Fruit fly (Drosophila melanogaster): ENCODE data around the gene CG3655.

Gene CG3655

DNA sequence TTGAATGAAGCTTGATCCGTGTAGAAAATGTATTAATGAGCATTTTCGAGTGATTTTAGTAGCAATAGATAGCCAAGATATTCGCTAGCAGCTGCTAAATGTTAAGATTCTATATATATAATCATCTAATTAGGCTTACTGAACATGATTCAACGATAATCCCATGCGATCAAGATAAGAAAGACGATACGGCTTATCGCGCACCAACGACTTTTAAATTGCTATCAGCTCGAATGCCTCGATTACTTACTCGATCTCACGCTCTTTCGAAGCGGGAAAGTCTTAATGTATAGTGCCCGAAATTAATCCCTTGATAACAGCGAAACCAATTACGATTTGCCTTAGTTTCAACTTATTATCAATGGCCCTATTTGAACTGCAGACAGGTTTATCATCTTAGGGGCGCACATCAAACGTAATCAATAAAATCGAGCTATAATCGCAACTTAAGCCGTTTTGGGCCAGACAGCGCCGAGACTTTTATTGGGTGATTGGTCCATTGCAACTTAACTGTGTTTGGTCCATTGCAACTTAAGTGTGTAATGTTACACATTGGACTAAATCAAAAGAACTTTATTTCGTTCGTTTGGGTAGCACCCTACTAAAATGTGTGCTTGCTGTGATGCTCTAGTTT lies 84.0 kb downstream of the CG3655 start:
- TF ChIP-seq Pif1B (GFP tag; optimal IDR thresholded peaks at IDR 0.05), result no peak
- no peak for TF ChIP-seq CG14655 (GFP tag; optimal IDR thresholded peaks at IDR 0.05)
- no peak for TF ChIP-seq CG8301 (tag; optimal IDR thresholded peaks at IDR 0.05)
- no peak for TF ChIP-seq rn (GFP tag; IDR thresholded peaks at IDR 0.05)
- no peak for TF ChIP-seq EcR (GFP tag; optimal IDR thresholded peaks at IDR 0.05)
- TF ChIP-seq Ets98B (GFP tag; IDR thresholded peaks at IDR 0.05), result no peak
- no peak for TF ChIP-seq CG12605 (GFP tag; IDR thresholded peaks at IDR 0.05)
- TF ChIP-seq CG34367 (tag; optimal IDR thresholded peaks at IDR 0.05), result no peak
- TF ChIP-seq CG15710 (tag; optimal IDR thresholded peaks at IDR 0.05), result no peak
- TF ChIP-seq CG17806 (tag; optimal IDR thresholded peaks at IDR 0.05), result no peak
- TF ChIP-seq CG4496 (GFP tag; IDR thresholded peaks at IDR 0.05), result no peak
- TF ChIP-seq CG13204 (GFP tag; optimal IDR thresholded peaks at IDR 0.05), result no peak
- TF ChIP-seq gl (tag; optimal IDR thresholded peaks at IDR 0.05), result no peak
- no peak for TF ChIP-seq Pif1A (GFP tag; optimal IDR thresholded peaks at IDR 0.05)
- TF ChIP-seq CG32121 (GFP tag; IDR thresholded peaks at IDR 0.05), result no peak
- TF ChIP-seq Snoo (tag; optimal IDR thresholded peaks at IDR 0.05), result no peak
- TF ChIP-seq CG9948 (tag; optimal IDR thresholded peaks at IDR 0.05), result no peak
- no peak for TF ChIP-seq D1 (tag; optimal IDR thresholded peaks at IDR 0.05)
- TF ChIP-seq CG10348 (GFP tag; IDR thresholded peaks at IDR 0.05), result no peak
- TF ChIP-seq CG8159 (tag; optimal IDR thresholded peaks at IDR 0.05), result no peak

DNA sequence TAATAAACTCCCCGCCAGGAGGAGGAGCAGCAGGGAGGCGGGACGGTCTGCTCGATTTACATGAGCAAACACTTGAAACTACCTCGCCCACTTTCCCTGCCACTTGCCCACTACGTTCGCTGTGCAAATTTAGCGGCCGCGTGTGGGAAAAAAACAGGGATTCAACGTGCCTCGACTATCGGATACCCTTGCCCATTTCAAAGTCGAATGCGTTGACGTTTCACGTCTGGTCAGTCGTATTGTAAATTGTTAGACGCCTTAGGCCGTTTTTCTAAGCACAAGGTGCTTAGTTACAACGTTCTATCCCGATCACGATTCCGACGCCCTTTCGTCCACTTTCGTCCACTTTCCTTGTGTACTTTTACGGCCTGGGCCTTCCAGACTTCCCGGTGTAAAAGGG lies 87.0 kb downstream of the CG3655 start:
- TF ChIP-seq CG17806 (tag; optimal IDR thresholded peaks at IDR 0.05) (no peak), CG13204 (GFP tag; optimal IDR thresholded peaks at IDR 0.05) (no peak), rn (GFP tag; IDR thresholded peaks at IDR 0.05) (no peak), CG34367 (tag; optimal IDR thresholded peaks at IDR 0.05) (no peak), CG14655 (GFP tag; optimal IDR thresholded peaks at IDR 0.05) (no peak), fd96Ca (GFP tag; IDR thresholded peaks at IDR 0.05) (no peak), CG8159 (tag; optimal IDR thresholded peaks at IDR 0.05) (no peak), Pif1B (GFP tag; optimal IDR thresholded peaks at IDR 0.05) (no peak), Pif1A (GFP tag; optimal IDR thresholded peaks at IDR 0.05) (no peak), D1 (tag; optimal IDR thresholded peaks at IDR 0.05) (no peak)

DNA sequence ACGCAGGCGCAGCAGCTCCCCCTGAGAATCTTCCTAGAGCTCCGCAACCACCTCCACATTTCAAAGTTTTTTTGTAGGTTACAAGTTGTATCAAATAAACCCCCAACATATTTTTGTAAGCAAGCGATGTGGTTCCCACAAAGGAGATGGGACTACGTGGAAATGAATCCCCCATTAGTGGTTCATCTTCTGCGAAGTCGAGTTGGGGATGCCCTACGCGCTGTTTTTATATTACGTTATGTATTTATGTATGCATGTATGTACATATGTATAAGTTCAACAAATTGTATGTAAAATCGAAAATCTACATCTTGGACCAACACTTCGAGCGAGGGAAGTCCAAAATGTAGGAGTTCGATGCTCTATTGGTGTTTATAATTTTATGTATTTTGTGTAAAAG lies 88.8 kb downstream of the CG3655 start, which contains the start of gene CG42259:
Gene CG42259 (plus strand): TSS at position 301 of the 400 bp plus-strand sequence.
- TF ChIP-seq CG12605 (GFP tag; IDR thresholded peaks at IDR 0.05) (no peak), Pif1B (GFP tag; optimal IDR thresholded peaks at IDR 0.05) (no peak), CG15710 (tag; optimal IDR thresholded peaks at IDR 0.05) (no peak), gl (tag; optimal IDR thresholded peaks at IDR 0.05) (no peak), fd96Ca (GFP tag; IDR thresholded peaks at IDR 0.05) (no peak), CG8301 (tag; optimal IDR thresholded peaks at IDR 0.05) (no peak), CG4496 (GFP tag; IDR thresholded peaks at IDR 0.05) (no peak), CG13204 (GFP tag; optimal IDR thresholded peaks at IDR 0.05) (no peak), Ets98B (GFP tag; IDR thresholded peaks at IDR 0.05) (no peak), CG8159 (tag; optimal IDR thresholded peaks at IDR 0.05) (no peak), D1 (tag; optimal IDR thresholded peaks at IDR 0.05) (no peak), rn (GFP tag; IDR thresholded peaks at IDR 0.05) (no peak), CG9948 (tag; optimal IDR thresholded peaks at IDR 0.05) (no peak), CG10348 (GFP tag; IDR thresholded peaks at IDR 0.05) (no peak), EcR (GFP tag; optimal IDR thresholded peaks at IDR 0.05) (no peak), Snoo (tag; optimal IDR thresholded peaks at IDR 0.05) (no peak)

DNA sequence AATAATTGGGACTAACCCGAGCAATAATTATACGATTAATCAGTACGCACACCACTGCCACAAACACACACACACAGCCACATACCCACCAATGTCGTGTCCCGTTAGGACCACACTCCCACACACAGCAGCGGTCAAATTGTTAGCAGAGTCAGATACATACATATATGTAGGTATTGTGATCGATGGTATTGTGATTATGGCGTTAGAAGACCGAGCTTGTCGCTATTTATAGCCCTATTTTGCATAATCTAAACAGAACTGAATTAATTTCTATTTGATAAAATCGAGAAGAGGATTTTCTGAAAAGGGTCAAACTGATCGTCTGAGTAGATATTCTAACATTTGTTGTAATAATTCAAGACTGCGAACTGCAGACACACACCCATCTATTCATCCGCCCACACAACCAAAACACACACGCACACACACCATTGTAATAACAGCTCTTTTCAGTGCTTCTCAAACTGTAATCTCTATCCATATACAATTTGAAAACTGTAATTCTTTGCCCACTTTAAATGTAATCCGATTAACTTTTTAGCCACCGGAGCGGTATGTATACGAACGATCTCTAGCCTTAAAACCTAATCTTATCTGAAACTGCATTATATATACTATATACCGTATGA lies 93.2 kb downstream of the CG3655 start:
- TF ChIP-seq EcR (GFP tag; optimal IDR thresholded peaks at IDR 0.05) (no peak), gl (tag; optimal IDR thresholded peaks at IDR 0.05) (no peak), Ets98B (GFP tag; IDR thresholded peaks at IDR 0.05) (0 out of 2 replicates have a peak, but pooled peaks have one; percentile 19), fd96Ca (GFP tag; IDR thresholded peaks at IDR 0.05) (no peak), CG17806 (tag; optimal IDR thresholded peaks at IDR 0.05) (peak; percentile 17), rn (GFP tag; IDR thresholded peaks at IDR 0.05) (no peak), CG12605 (GFP tag; IDR thresholded peaks at IDR 0.05) (no peak), D1 (tag; optimal IDR thresholded peaks at IDR 0.05) (no peak), CG32121 (GFP tag; IDR thresholded peaks at IDR 0.05) (peak; percentile 41), Snoo (tag; optimal IDR thresholded peaks at IDR 0.05) (peak; percentile 29), CG13204 (GFP tag; optimal IDR thresholded peaks at IDR 0.05) (no peak), CG8301 (tag; optimal IDR thresholded peaks at IDR 0.05) (peak; percentile 44), Pif1A (GFP tag; optimal IDR thresholded peaks at IDR 0.05) (peak; percentile 22), CG9948 (tag; optimal IDR thresholded peaks at IDR 0.05) (peak; percentile 13), CG15710 (tag; optimal IDR thresholded peaks at IDR 0.05) (peak; percentile 10), CG4496 (GFP tag; IDR thresholded peaks at IDR 0.05) (peak; percentile 74; the same call in 2 of the 3 replicates), Pif1B (GFP tag; optimal IDR thresholded peaks at IDR 0.05) (peak; percentile 3), CG14655 (GFP tag; optimal IDR thresholded peaks at IDR 0.05) (no peak), CG8159 (tag; optimal IDR thresholded peaks at IDR 0.05) (peak; percentile 30), CG10348 (GFP tag; IDR thresholded peaks at IDR 0.05) (no peak), CG34367 (tag; optimal IDR thresholded peaks at IDR 0.05) (peak; percentile 21)

DNA sequence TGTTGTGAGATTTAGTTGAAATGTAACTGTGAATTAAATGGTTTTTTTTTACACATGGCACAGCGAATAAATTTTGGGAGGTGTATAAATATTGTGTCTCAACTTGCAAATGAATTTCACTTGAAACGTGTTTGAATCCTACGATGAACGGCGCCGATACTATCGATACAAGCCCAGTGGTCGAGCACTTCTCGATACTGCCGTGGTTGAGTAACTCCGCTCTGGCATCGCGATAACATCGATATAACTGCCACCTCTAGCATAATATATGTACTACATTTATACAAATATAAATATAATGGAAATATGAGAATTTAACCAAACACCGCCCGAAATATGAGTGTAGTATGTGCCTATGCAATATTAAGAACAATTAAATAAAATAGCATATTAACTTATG lies 101.6 kb downstream of the CG3655 start:
- TF ChIP-seq CG10348 (GFP tag; IDR thresholded peaks at IDR 0.05), result no peak
- no peak for TF ChIP-seq CG14655 (GFP tag; optimal IDR thresholded peaks at IDR 0.05)
- TF ChIP-seq CG12605 (GFP tag; IDR thresholded peaks at IDR 0.05), result no peak
- TF ChIP-seq Pif1A (GFP tag; optimal IDR thresholded peaks at IDR 0.05), result no peak
- TF ChIP-seq CG4496 (GFP tag; IDR thresholded peaks at IDR 0.05), result peak; percentile 46; the same call in 2 of the 3 replicates
- TF ChIP-seq Ets98B (GFP tag; IDR thresholded peaks at IDR 0.05), result 0 out of 2 replicates have a peak, but pooled peaks have one; percentile 11
- no peak for TF ChIP-seq gl (tag; optimal IDR thresholded peaks at IDR 0.05)
- TF ChIP-seq CG8159 (tag; optimal IDR thresholded peaks at IDR 0.05), result no peak
